Worm (Caenorhabditis elegans) whole organism, L4 larva: ENCODE data around the gene F54D1.6.
A peak's percentile ranks its signal among the peaks of the same experiment; 100 is the strongest.

Source experiments
- F26F4.8 ChIP-seq: fragments of 200-800 bp; sonication (Bioruptor generic); conservative IDR thresholded peaks from 2 replicates; pipeline ENCODE4 v1.3.6; 2022; ENCODE audit warnings: missing genetic modification characterization, missing compliant biosample characterization
- T20F7.1 ChIP-seq: fragments of 200-800 bp; sonication (Bioruptor generic); optimal IDR thresholded peaks from 2 replicates; lab custom pipeline; 2018; ENCODE audit warnings: mild to moderate bottlenecking, missing genetic modification characterization, missing compliant biosample characterization
- T26A8.4 ChIP-seq: fragments of 200-800 bp; sonication (Bioruptor generic); IDR thresholded peaks from 2 replicates; pipeline ENCODE4 v1.3.6; 2022; ENCODE audit warnings: missing genetic modification characterization, missing compliant biosample characterization
- Y105C5A.15 ChIP-seq: fragments of 200-800 bp; sonication (Bioruptor generic); IDR thresholded peaks from 2 replicates; pipeline ENCODE4 v1.3.6; 2022; ENCODE audit warnings: missing genetic modification characterization, missing compliant biosample characterization
- Y5F2A.4 ChIP-seq: fragments of 200-800 bp; sonication (Bioruptor generic); optimal IDR thresholded peaks from 2 replicates; lab custom pipeline; 2018; ENCODE audit warnings: mild to moderate bottlenecking, missing genetic modification characterization, missing compliant biosample characterization
- ZK337.2 ChIP-seq: fragments of 200-800 bp; sonication (Bioruptor generic); IDR thresholded peaks from 2 replicates; pipeline ENCODE4 v1.3.6; 2022; ENCODE audit warnings: missing genetic modification reagents, missing genetic modification characterization, missing compliant biosample characterization
- ZK546.5 ChIP-seq, 2 experiments: sonication (generic microtip); optimal IDR thresholded peaks; 2 replicates each; lab custom pipeline; 2017; ENCODE audit warnings: missing biosample characterization in 2 of 2, missing genetic modification characterization in 2 of 2
- aha-1 ChIP-seq: fragments of 150-350 bp; peaks from one replicate; lab custom pipeline; 2014; ENCODE audit warnings: missing biosample characterization, missing genetic modification characterization
- aly-2 ChIP-seq: sonication (generic microtip); optimal IDR thresholded peaks from 2 replicates; lab custom pipeline; 2018; ENCODE audit warnings: missing biosample characterization, missing genetic modification characterization
- ama-1 ChIP-seq: fragments of 150-350 bp; optimal IDR thresholded peaks from 2 replicates; lab custom pipeline; 2014; ENCODE audit warnings: inconsistent platforms, mixed read lengths
- arid-1 ChIP-seq: fragments of 200-800 bp; sonication (Bioruptor generic); conservative IDR thresholded peaks from 2 replicates; pipeline ENCODE4 v1.3.6; 2022; ENCODE audit warnings: missing genetic modification reagents, missing genetic modification characterization, missing compliant biosample characterization
- attf-4 ChIP-seq: sonication (generic microtip); optimal IDR thresholded peaks from 3 replicates; lab custom pipeline; 2017; ENCODE audit warnings: missing biosample characterization, missing genetic modification characterization
- ceh-44 ChIP-seq: fragments of 200-800 bp; sonication (Bioruptor generic); IDR thresholded peaks from 2 replicates; pipeline ENCODE4 v1.3.6; 2022; ENCODE audit warnings: missing genetic modification reagents, missing genetic modification characterization, missing compliant biosample characterization
- ces-1 ChIP-seq: fragments of 150-350 bp; sonication (generic microtip); optimal IDR thresholded peaks from 4 replicates; lab custom pipeline; 2014; ENCODE audit warnings: missing biosample characterization, missing genetic modification reagents, missing genetic modification characterization
- ctbp-1 ChIP-seq: fragments of 200-800 bp; sonication (Bioruptor generic); IDR thresholded peaks from 2 replicates; pipeline ENCODE4 v1.3.6; 2022; ENCODE audit warnings: missing genetic modification reagents, missing genetic modification characterization, missing compliant biosample characterization
- daf-12 ChIP-seq: fragments of 150-350 bp; optimal IDR thresholded peaks from 2 replicates; lab custom pipeline; 2014; ENCODE audit warnings: missing biosample characterization, missing genetic modification reagents, missing genetic modification characterization
- daf-19 ChIP-seq: fragments of 200-800 bp; sonication (Bioruptor generic); conservative IDR thresholded peaks from 2 replicates; pipeline ENCODE4 v1.3.6; 2022; ENCODE audit warnings: missing genetic modification characterization, missing compliant biosample characterization
- dmd-8 ChIP-seq: fragments of 200-800 bp; sonication (Bioruptor generic); IDR thresholded peaks from 2 replicates; pipeline ENCODE4 v1.3.6; 2022; ENCODE audit warnings: missing genetic modification characterization, missing compliant biosample characterization
- dpl-1 ChIP-seq: fragments of 150-350 bp; optimal IDR thresholded peaks from 2 replicates; lab custom pipeline; 2014; ENCODE audit warnings: missing biosample characterization, missing genetic modification reagents, missing genetic modification characterization
- dve-1 ChIP-seq: sonication (generic microtip); optimal IDR thresholded peaks from 2 replicates; lab custom pipeline; 2017; ENCODE audit warnings: antibody characterized with exemption, mild to moderate bottlenecking, missing genetic modification characterization, missing compliant biosample characterization; ENCODE audit not compliant: insufficient read depth
- egl-27 ChIP-seq: sonication (generic microtip); optimal IDR thresholded peaks from 3 replicates; lab custom pipeline; 2017; ENCODE audit warnings: missing biosample characterization, missing genetic modification reagents, missing genetic modification characterization
- fkh-10 ChIP-seq: fragments of 150-350 bp; optimal IDR thresholded peaks from 2 replicates; lab custom pipeline; 2014; ENCODE audit warnings: missing biosample characterization, missing genetic modification reagents, missing genetic modification characterization
- fos-1 ChIP-seq: fragments of 150-350 bp; optimal IDR thresholded peaks from 2 replicates; lab custom pipeline; 2014; ENCODE audit warnings: missing biosample characterization, missing genetic modification characterization
- hlh-30 ChIP-seq: sonication (generic microtip); optimal IDR thresholded peaks from 2 replicates; lab custom pipeline; 2017; ENCODE audit warnings: antibody characterized with exemption, mild to moderate bottlenecking, missing genetic modification characterization, missing compliant biosample characterization; ENCODE audit not compliant: insufficient read depth
- hmg-1.1 ChIP-seq: fragments of 200-800 bp; sonication (Bioruptor generic); IDR thresholded peaks from 2 replicates; pipeline ENCODE4 v1.3.6; 2022; ENCODE audit warnings: missing genetic modification reagents, missing genetic modification characterization, missing compliant biosample characterization
- lim-7 ChIP-seq: fragments of 200-800 bp; sonication (Bioruptor generic); IDR thresholded peaks from 2 replicates; pipeline ENCODE4 v1.3.6; 2022; ENCODE audit warnings: missing genetic modification characterization, missing compliant biosample characterization
- lin-15B ChIP-seq: fragments of 150-350 bp; sonication (generic microtip); optimal IDR thresholded peaks from 3 replicates; lab custom pipeline; 2014; ENCODE audit warnings: missing biosample characterization, missing genetic modification characterization
- lin-29 ChIP-seq: fragments of 200-800 bp; sonication (Bioruptor generic); IDR thresholded peaks from 2 replicates; pipeline ENCODE4 v1.3.6; 2022; ENCODE audit warnings: missing genetic modification reagents, missing genetic modification characterization, missing compliant biosample characterization
- lin-38 ChIP-seq: fragments of 200-800 bp; sonication (Bioruptor generic); IDR thresholded peaks from 2 replicates; pipeline ENCODE4 v1.3.6; 2022; ENCODE audit warnings: missing genetic modification reagents, missing genetic modification characterization, missing compliant biosample characterization
- lir-3 ChIP-seq: sonication (generic microtip); optimal IDR thresholded peaks from 2 replicates; lab custom pipeline; 2016; ENCODE audit warnings: mild to moderate bottlenecking, missing genetic modification characterization, missing compliant biosample characterization
- mes-2 ChIP-seq: sonication (generic microtip); optimal IDR thresholded peaks from 2 replicates; lab custom pipeline; 2016; ENCODE audit warnings: missing genotype, mild to moderate bottlenecking, missing genetic modification characterization, missing compliant biosample characterization; ENCODE audit not compliant: poor library complexity, severe bottlenecking
- nhr-102 ChIP-seq: sonication (generic microtip); optimal IDR thresholded peaks from 2 replicates; lab custom pipeline; 2016; ENCODE audit warnings: mild to moderate bottlenecking, missing genetic modification characterization, moderate library complexity, missing compliant biosample characterization
- nhr-111 ChIP-seq: fragments of 200-800 bp; sonication (Bioruptor generic); optimal IDR thresholded peaks from 2 replicates; lab custom pipeline; 2018; ENCODE audit warnings: mild to moderate bottlenecking, missing genetic modification characterization, missing compliant biosample characterization
- nhr-28 ChIP-seq: fragments of 150-350 bp; optimal IDR thresholded peaks from 2 replicates; lab custom pipeline; 2014; ENCODE audit warnings: missing biosample characterization, missing genetic modification characterization
- nhr-48 ChIP-seq: sonication (generic microtip); optimal IDR thresholded peaks from 2 replicates; lab custom pipeline; 2016; ENCODE audit warnings: mild to moderate bottlenecking, missing genetic modification characterization, missing compliant biosample characterization
- nhr-6 ChIP-seq: fragments of 150-350 bp; optimal IDR thresholded peaks from 2 replicates; lab custom pipeline; 2014; ENCODE audit warnings: missing biosample characterization, missing genetic modification characterization
- nhr-76 ChIP-seq: fragments of 150-350 bp; optimal IDR thresholded peaks from 2 replicates; lab custom pipeline; 2014; ENCODE audit warnings: missing biosample characterization, missing genetic modification characterization
- pha-4 ChIP-seq, 2 experiments: fragments of 150-350 bp in 1 of 2; fragments of 200-800 bp in 1 of 2; sonication (Bioruptor generic) in 1 of 2; IDR thresholded peaks in 1 of 2; optimal IDR thresholded peaks in 1 of 2; 2 replicates each; pipeline versions ENCODE4 v1.3.6 to Lab custom; 2014 to 2022; ENCODE audit warnings: missing genetic modification characterization in 2 of 2, missing genetic modification reagents in 2 of 2, missing biosample characterization in 1 of 2, missing compliant biosample characterization in 1 of 2
- php-3 ChIP-seq: fragments of 200-800 bp; sonication (Bioruptor generic); IDR thresholded peaks from 2 replicates; pipeline ENCODE4 v1.3.6; 2022; ENCODE audit warnings: missing genetic modification reagents, missing genetic modification characterization, missing compliant biosample characterization
- saeg-2 ChIP-seq: fragments of 200-800 bp; sonication (Bioruptor generic); IDR thresholded peaks from 2 replicates; pipeline ENCODE4 v1.3.6; 2022; ENCODE audit warnings: missing genetic modification reagents, missing genetic modification characterization, missing compliant biosample characterization
- snpc-4 ChIP-seq: fragments of 150-350 bp; optimal IDR thresholded peaks from 2 replicates; lab custom pipeline; 2014; ENCODE audit warnings: missing biosample characterization, missing genetic modification characterization
- unc-39 ChIP-seq: sonication (generic microtip); optimal IDR thresholded peaks from 2 replicates; lab custom pipeline; 2017; ENCODE audit warnings: missing biosample characterization, missing genetic modification characterization
- vab-7 ChIP-seq: fragments of 200-800 bp; sonication (Bioruptor generic); IDR thresholded peaks from 2 replicates; pipeline ENCODE4 v1.3.6; 2022; ENCODE audit warnings: missing genetic modification reagents, missing genetic modification characterization, missing compliant biosample characterization
- zag-1 ChIP-seq: fragments of 150-350 bp; optimal IDR thresholded peaks from 2 replicates; lab custom pipeline; 2014; ENCODE audit warnings: missing biosample characterization, missing genetic modification characterization
- zfp-3 ChIP-seq: fragments of 200-800 bp; sonication (Bioruptor generic); conservative IDR thresholded peaks from 2 replicates; pipeline ENCODE4 v1.3.6; 2022; ENCODE audit warnings: missing genetic modification reagents, missing genetic modification characterization, missing compliant biosample characterization
- ztf-7 ChIP-seq: fragments of 150-350 bp; optimal IDR thresholded peaks from 2 replicates; lab custom pipeline; 2014; ENCODE audit warnings: missing biosample characterization, missing genetic modification characterization

F54D1.6 gene

ce11 chrIV:11323666-11324065, 36.1 kb downstream of the F54D1.6 start (continued):
- no peak for TF ChIP-seq ama-1 (lab: Kevin White, UChicago)
- TF ChIP-seq aly-2 (tag; lab: Kevin White, UChicago), result no peak
- no peak for TF ChIP-seq lim-7 (GFP tag; lab: Robert Waterston, UW)
- TF ChIP-seq nhr-102, result no peak
- TF ChIP-seq ces-1, result no peak
- TF ChIP-seq nhr-28 (tag; lab: Kevin White, UChicago), result no peak
- no peak for TF ChIP-seq nhr-111 (GFP tag; lab: Kevin White, UChicago)
- TF ChIP-seq ZK546.5 (tag; optimal IDR thresholded peaks at IDR 0.05; lab: Kevin White, UChicago), result no peak
- 0 out of 2 replicates have a peak, but pooled peaks have one; percentile 4 for TF ChIP-seq dmd-8
- no peak for TF ChIP-seq nhr-48 (tag; lab: Kevin White, UChicago)
- TF ChIP-seq aha-1 (tag; lab: Kevin White, UChicago), result peak; percentile 51
- no peak for TF ChIP-seq daf-12
- TF ChIP-seq daf-19 (GFP tag; lab: Robert Waterston, UW), result no peak
- TF ChIP-seq lin-38 (GFP tag; lab: Robert Waterston, UW), result peak; percentile 62
- TF ChIP-seq egl-27 (tag; lab: Kevin White, UChicago), result no peak
- TF ChIP-seq Y5F2A.4 (GFP tag; lab: Kevin White, UChicago), result no peak
- no peak for TF ChIP-seq nhr-76 (tag; lab: Kevin White, UChicago)
- TF ChIP-seq T20F7.1 (GFP tag; lab: Kevin White, UChicago), result no peak
- no peak for TF ChIP-seq php-3 (GFP tag; lab: Robert Waterston, UW)
- no peak for TF ChIP-seq unc-39
- 0 out of 2 replicates have a peak, but pooled peaks have one; percentile 41 for TF ChIP-seq arid-1
- TF ChIP-seq fos-1 (tag; lab: Kevin White, UChicago), result no peak
- no peak for TF ChIP-seq attf-4 (tag; lab: Kevin White, UChicago)
- TF ChIP-seq mes-2, result no peak
- TF ChIP-seq dpl-1 (GFP tag; lab: Kevin White, UChicago), result no peak
- no peak for TF ChIP-seq vab-7 (GFP tag; lab: Robert Waterston, UW)
- no peak for TF ChIP-seq ceh-44
- TF ChIP-seq fkh-10 (GFP tag; lab: Kevin White, UChicago), result no peak
- no peak for TF ChIP-seq hlh-30 (tag; lab: Kevin White, UChicago)
- no peak for TF ChIP-seq lin-29 (GFP tag; lab: Robert Waterston, UW)

- TF ChIP-seq lin-38 (GFP tag; lab: Robert Waterston, UW) (peak; percentile 39; the same call in 1 of the 2 replicates), lim-7 (GFP tag; lab: Robert Waterston, UW) (peak; percentile 56; the same call in 1 of the 2 replicates)
Measured at ce11 chrIV:11324741-11325140, 37.1 kb downstream of the F54D1.6 start, which contains the start of gene his-48. Gene his-48, plus strand, starts transcription at chrIV:11324745.

- peak; percentile 4 for TF ChIP-seq dve-1 (tag; lab: Kevin White, UChicago)
- 0 out of 2 replicates have a peak, but pooled peaks have one; percentile 48 for TF ChIP-seq F26F4.8 (GFP tag; lab: Robert Waterston, UW)
- TF ChIP-seq egl-27 (tag; lab: Kevin White, UChicago), result no peak
- no peak for TF ChIP-seq lin-15B (tag; lab: Kevin White, UChicago)
- no peak for TF ChIP-seq daf-19 (GFP tag; lab: Robert Waterston, UW)
- TF ChIP-seq nhr-28 (tag; lab: Kevin White, UChicago), result no peak
- no peak for TF ChIP-seq ctbp-1 (GFP tag; lab: Robert Waterston, UW)
- no peak for TF ChIP-seq aha-1 (tag; lab: Kevin White, UChicago)
- TF ChIP-seq Y105C5A.15 (GFP tag; lab: Robert Waterston, UW), result 0 out of 2 replicates have a peak, but pooled peaks have one; percentile 34
- no peak for TF ChIP-seq Y5F2A.4 (GFP tag; lab: Kevin White, UChicago)
- TF ChIP-seq zag-1 (tag; lab: Kevin White, UChicago), result no peak
- no peak for TF ChIP-seq nhr-6 (tag; lab: Kevin White, UChicago)
- TF ChIP-seq lin-38 (GFP tag; lab: Robert Waterston, UW), result peak; percentile 46
- TF ChIP-seq hmg-1.1 (GFP tag; lab: Robert Waterston, UW), result no peak
- 0 out of 2 replicates have a peak, but pooled peaks have one; percentile 17 for TF ChIP-seq T26A8.4 (GFP tag; lab: Robert Waterston, UW)
- no peak for TF ChIP-seq lir-3 (tag; lab: Kevin White, UChicago)
- 0 out of 2 replicates have a peak, but pooled peaks have one; percentile 32 for TF ChIP-seq pha-4 (GFP tag; IDR thresholded peaks at IDR 0.05; lab: Robert Waterston, UW)
- TF ChIP-seq pha-4 (tag; optimal IDR thresholded peaks at IDR 0.05; lab: Kevin White, UChicago), result no peak
- no peak for TF ChIP-seq dmd-8
- no peak for TF ChIP-seq daf-12
- no peak for TF ChIP-seq saeg-2 (GFP tag; lab: Robert Waterston, UW)
- no peak for TF ChIP-seq snpc-4 (tag; lab: Kevin White, UChicago)
- TF ChIP-seq arid-1, result no peak
- no peak for TF ChIP-seq ZK337.2
- no peak for TF ChIP-seq ztf-7 (tag; lab: Kevin White, UChicago)
- TF ChIP-seq zfp-3 (GFP tag; lab: Robert Waterston, UW), result 0 out of 2 replicates have a peak, but pooled peaks have one; percentile 17
Measured at ce11 chrIV:11326939-11327565, 39.4 kb downstream of the F54D1.6 start, which contains the start of gene B0035.21. Gene B0035.21, plus strand, starts transcription at chrIV:11327260.
